Fruit fly (Drosophila melanogaster) whole organism, embryonic: ENCODE results near the gene CG12123.

Experiments used
- B-H1 ChIP-seq: fragments of 200-800 bp; sonication (Bioruptor generic); IDR thresholded peaks from 3 replicates; pipeline ENCODE4 v1.3.6; 2022; ENCODE audit warnings: missing biosample characterization, missing genetic modification characterization
- CG10147 ChIP-seq: fragments of 200-800 bp; sonication (Bioruptor generic); optimal IDR thresholded peaks from 2 replicates; lab custom pipeline; 2019; ENCODE audit warnings: missing biosample characterization, mild to moderate bottlenecking, missing genetic modification characterization, moderate library complexity
- CG11696 ChIP-seq: fragments of 200-800 bp; sonication (Bioruptor generic); IDR thresholded peaks from 2 replicates; pipeline ENCODE4 v1.3.6; 2022; ENCODE audit warnings: missing biosample characterization, missing genetic modification characterization
- CG13296 ChIP-seq: fragments of 200-800 bp; sonication (Bioruptor generic); optimal IDR thresholded peaks from 3 replicates; lab custom pipeline; 2018; ENCODE audit warnings: missing biosample characterization, mild to moderate bottlenecking, missing genetic modification characterization
- CG14710 ChIP-seq: fragments of 200-800 bp; sonication (Bioruptor generic); optimal IDR thresholded peaks from 3 replicates; lab custom pipeline; 2019; ENCODE audit warnings: missing biosample characterization, mild to moderate bottlenecking, missing genetic modification characterization, moderate library complexity
- CG15011 ChIP-seq: fragments of 200-800 bp; sonication (Bioruptor generic); optimal IDR thresholded peaks from 3 replicates; lab custom pipeline; 2018; ENCODE audit warnings: missing biosample characterization, mild to moderate bottlenecking, missing genetic modification characterization
- CG15514 ChIP-seq: fragments of 200-800 bp; sonication (Bioruptor generic); optimal IDR thresholded peaks from 3 replicates; lab custom pipeline; 2017; ENCODE audit warnings: missing biosample characterization, missing genetic modification characterization, mild to moderate bottlenecking, moderate library complexity, missing genetic modification reagents
- CG16815 ChIP-seq: fragments of 200-800 bp; sonication (Bioruptor generic); optimal IDR thresholded peaks from 3 replicates; lab custom pipeline; 2017; ENCODE audit warnings: missing biosample characterization, mild to moderate bottlenecking, missing genetic modification characterization
- CG17802 ChIP-seq: fragments of 200-800 bp; sonication (Bioruptor generic); optimal IDR thresholded peaks from 2 replicates; lab custom pipeline; 2018; ENCODE audit warnings: missing biosample characterization, mild to moderate bottlenecking, missing genetic modification characterization, moderate library complexity
- CG18619 ChIP-seq: fragments of 200-800 bp; sonication (Bioruptor generic); optimal IDR thresholded peaks from 3 replicates; lab custom pipeline; 2017; ENCODE audit warnings: missing biosample characterization, mild to moderate bottlenecking, missing genetic modification characterization
- CG31388 ChIP-seq: fragments of 200-800 bp; sonication (Bioruptor generic); optimal IDR thresholded peaks from 2 replicates; lab custom pipeline; 2016; ENCODE audit warnings: missing biosample characterization, missing genetic modification characterization
- CG3163 ChIP-seq: fragments of 200-800 bp; sonication (Bioruptor generic); optimal IDR thresholded peaks from 3 replicates; lab custom pipeline; 2016; ENCODE audit warnings: missing biosample characterization, missing genetic modification characterization
- CG34376 ChIP-seq: fragments of 200-800 bp; sonication (Bioruptor generic); optimal IDR thresholded peaks from 2 replicates; lab custom pipeline; 2018; ENCODE audit warnings: missing biosample characterization, mild to moderate bottlenecking, missing genetic modification characterization
- CG3838 ChIP-seq: fragments of 200-800 bp; sonication (Bioruptor generic); optimal IDR thresholded peaks from 3 replicates; lab custom pipeline; 2016; ENCODE audit warnings: missing biosample characterization, missing genetic modification characterization
- CG4820 ChIP-seq: fragments of 200-800 bp; sonication (Bioruptor generic); optimal IDR thresholded peaks from 3 replicates; lab custom pipeline; 2016; ENCODE audit warnings: missing biosample characterization, missing genetic modification characterization
- CG7839 ChIP-seq: fragments of 200-800 bp; sonication (Bioruptor generic); optimal IDR thresholded peaks from 3 replicates; lab custom pipeline; 2018; ENCODE audit warnings: missing biosample characterization, mild to moderate bottlenecking, missing genetic modification characterization, moderate library complexity
- CG8388 ChIP-seq: fragments of 200-800 bp; sonication (Bioruptor generic); optimal IDR thresholded peaks from 2 replicates; lab custom pipeline; 2019; ENCODE audit warnings: missing biosample characterization, mild to moderate bottlenecking, missing genetic modification characterization, moderate library complexity
- CTCF ChIP-seq: fragments of 200-800 bp; sonication (Bioruptor generic); optimal IDR thresholded peaks from 2 replicates; lab custom pipeline; 2017; ENCODE audit warnings: missing biosample characterization, mild to moderate bottlenecking, missing genetic modification characterization, moderate library complexity
- Chrac-16 ChIP-seq: fragments of 200-800 bp; sonication (Bioruptor generic); optimal IDR thresholded peaks from 3 replicates; lab custom pipeline; 2016; ENCODE audit warnings: missing biosample characterization, missing genetic modification characterization
- GATAe ChIP-seq: fragments of 200-800 bp; sonication (Bioruptor generic); conservative IDR thresholded peaks from 2 replicates; pipeline ENCODE4 v1.3.6; 2022; ENCODE audit warnings: missing biosample characterization, missing genetic modification characterization
- HHEX ChIP-seq: fragments of 200-800 bp; sonication (Bioruptor generic); optimal IDR thresholded peaks from 3 replicates; lab custom pipeline; 2017; ENCODE audit warnings: missing biosample characterization, mild to moderate bottlenecking, missing genetic modification characterization, missing genetic modification reagents
- HLH54F ChIP-seq: fragments of 200-800 bp; sonication (Bioruptor generic); optimal IDR thresholded peaks from 3 replicates; lab custom pipeline; 2016; ENCODE audit warnings: missing biosample characterization, missing genetic modification characterization
- Hand ChIP-seq: fragments of 200-800 bp; sonication (Bioruptor generic); optimal IDR thresholded peaks from 2 replicates; lab custom pipeline; 2017; ENCODE audit warnings: mild to moderate bottlenecking, missing biosample characterization, missing genetic modification reagents, missing genetic modification characterization
- Hmx ChIP-seq: fragments of 200-800 bp; sonication (Bioruptor generic); optimal IDR thresholded peaks from 2 replicates; lab custom pipeline; 2016; ENCODE audit warnings: missing biosample characterization, missing genetic modification characterization
- Mes4 ChIP-seq: fragments of 200-800 bp; sonication (Bioruptor generic); optimal IDR thresholded peaks from 2 replicates; lab custom pipeline; 2016; ENCODE audit warnings: missing biosample characterization, missing genetic modification characterization
- Oli ChIP-seq: fragments of 200-800 bp; sonication (Bioruptor generic); optimal IDR thresholded peaks from 2 replicates; lab custom pipeline; 2018; ENCODE audit warnings: missing biosample characterization, mild to moderate bottlenecking, missing genetic modification characterization, moderate library complexity
- Six4 ChIP-seq: fragments of 200-800 bp; sonication (Bioruptor generic); optimal IDR thresholded peaks from 2 replicates; lab custom pipeline; 2016; ENCODE audit warnings: missing biosample characterization, missing genetic modification characterization
- Sry-β ChIP-seq: fragments of 200-800 bp; sonication (Bioruptor generic); optimal IDR thresholded peaks from 2 replicates; lab custom pipeline; 2018; ENCODE audit warnings: missing biosample characterization, mild to moderate bottlenecking, missing genetic modification characterization, moderate library complexity
- TFAM ChIP-seq: fragments of 200-800 bp; sonication (Bioruptor generic); optimal IDR thresholded peaks from 2 replicates; lab custom pipeline; 2017; ENCODE audit warnings: missing biosample characterization, missing genetic modification characterization, inconsistent platforms
- Trl ChIP-seq, 3 experiments: fragments of >200 bp in 2 of 3; fragments of 200-800 bp in 1 of 3; sonication (Bioruptor generic) in 1 of 3; optimal IDR thresholded peaks; 2 replicates in 1 of 3; 3 replicates in 2 of 3; lab custom pipeline; 2016 to 2017; ENCODE audit warnings: missing biosample characterization in 1 of 3, missing genetic modification characterization in 1 of 3
- Vsx1 ChIP-seq: fragments of 200-800 bp; sonication (Bioruptor generic); optimal IDR thresholded peaks from 2 replicates; lab custom pipeline; 2017; ENCODE audit warnings: missing biosample characterization, mild to moderate bottlenecking, missing genetic modification characterization, missing genetic modification reagents
- ato ChIP-seq: fragments of 200-800 bp; sonication (Bioruptor generic); IDR thresholded peaks from 2 replicates; pipeline ENCODE4 v1.3.6; 2022; ENCODE audit warnings: missing biosample characterization, missing genetic modification characterization; ENCODE audit not compliant: partially characterized antibody
- bigmax ChIP-seq: fragments of 200-800 bp; sonication (Bioruptor generic); optimal IDR thresholded peaks from 2 replicates; lab custom pipeline; 2018; ENCODE audit warnings: missing biosample characterization, mild to moderate bottlenecking, missing genetic modification characterization
- br ChIP-seq: fragments of >200 bp; optimal IDR thresholded peaks from 2 replicates; lab custom pipeline; 2017
- fu2 ChIP-seq: fragments of 200-800 bp; sonication (Bioruptor generic); optimal IDR thresholded peaks from 2 replicates; lab custom pipeline; 2016; ENCODE audit warnings: missing biosample characterization, missing genetic modification characterization
- gcm ChIP-seq: fragments of 200-800 bp; sonication (Bioruptor generic); optimal IDR thresholded peaks from 2 replicates; lab custom pipeline; 2019; ENCODE audit warnings: missing biosample characterization, mild to moderate bottlenecking, missing genetic modification characterization, moderate library complexity
- gro ChIP-seq: fragments of 200-800 bp; sonication (Bioruptor generic); optimal IDR thresholded peaks from 2 replicates; lab custom pipeline; 2016; ENCODE audit warnings: missing biosample characterization, missing genetic modification characterization
- hkb ChIP-seq, 2 experiments: fragments of 200-800 bp in 1 of 2; fragments of >200 bp in 1 of 2; sonication (Bioruptor generic) in 1 of 2; IDR thresholded peaks in 1 of 2; optimal IDR thresholded peaks in 1 of 2; 2 replicates each; pipeline versions ENCODE4 v1.3.6 to Lab custom; 2017 to 2022; ENCODE audit warnings: missing biosample characterization in 1 of 2, missing genetic modification characterization in 1 of 2
- hth ChIP-seq: fragments of >200 bp; optimal IDR thresholded peaks from 2 replicates; lab custom pipeline; 2017; ENCODE audit warnings: inconsistent platforms
- inv ChIP-seq: fragments of 200-800 bp; sonication (Bioruptor generic); IDR thresholded peaks from 2 replicates; pipeline ENCODE4 v1.3.6; 2022; ENCODE audit warnings: missing biosample characterization, missing genetic modification characterization; ENCODE audit not compliant: partially characterized antibody
- kay ChIP-seq: fragments of 200-800 bp; sonication (Bioruptor generic); optimal IDR thresholded peaks from 2 replicates; lab custom pipeline; 2016; ENCODE audit warnings: missing biosample characterization, missing genetic modification characterization
- ken ChIP-seq: fragments of 200-800 bp; sonication (Bioruptor generic); IDR thresholded peaks from 3 replicates; pipeline ENCODE4 v1.3.6; 2022; ENCODE audit warnings: missing biosample characterization, missing genetic modification characterization
- lilli ChIP-seq: fragments of 200-800 bp; sonication (Bioruptor generic); optimal IDR thresholded peaks from 3 replicates; lab custom pipeline; 2016; ENCODE audit warnings: missing biosample characterization, missing genetic modification characterization
- lov ChIP-seq, 2 experiments: fragments of 200-800 bp in 1 of 2; fragments of >200 bp in 1 of 2; sonication (Bioruptor generic) in 1 of 2; IDR thresholded peaks in 1 of 2; optimal IDR thresholded peaks in 1 of 2; 2 replicates in 1 of 2; 3 replicates in 1 of 2; pipeline versions ENCODE4 v1.3.6 to Lab custom; 2017 to 2022; ENCODE audit warnings: missing biosample characterization in 1 of 2, missing genetic modification characterization in 1 of 2
- nerfin-2 ChIP-seq: fragments of 200-800 bp; sonication (Bioruptor generic); IDR thresholded peaks from 2 replicates; pipeline ENCODE4 v1.3.6; 2022; ENCODE audit warnings: missing biosample characterization, missing genetic modification characterization; ENCODE audit not compliant: partially characterized antibody
- oc ChIP-seq: fragments of 200-800 bp; sonication (Bioruptor generic); optimal IDR thresholded peaks from 2 replicates; lab custom pipeline; 2018; ENCODE audit warnings: missing biosample characterization, mild to moderate bottlenecking, missing genetic modification characterization, moderate library complexity
- pfk ChIP-seq: fragments of 200-800 bp; sonication (Bioruptor generic); optimal IDR thresholded peaks from 2 replicates; lab custom pipeline; 2018; ENCODE audit warnings: missing biosample characterization, mild to moderate bottlenecking, missing genetic modification characterization, moderate library complexity
- slp2 ChIP-seq: fragments of 200-800 bp; sonication (Bioruptor generic); optimal IDR thresholded peaks from 2 replicates; lab custom pipeline; 2016; ENCODE audit warnings: missing biosample characterization, missing genetic modification characterization
- tx ChIP-seq: fragments of 200-800 bp; sonication (Bioruptor generic); optimal IDR thresholded peaks from 2 replicates; lab custom pipeline; 2016; ENCODE audit warnings: missing biosample characterization, missing genetic modification characterization
- unpg ChIP-seq: fragments of 200-800 bp; sonication (Bioruptor generic); optimal IDR thresholded peaks from 3 replicates; lab custom pipeline; 2018; ENCODE audit warnings: missing biosample characterization, mild to moderate bottlenecking, missing genetic modification characterization, moderate library complexity

CG12123 gene

DNA sequence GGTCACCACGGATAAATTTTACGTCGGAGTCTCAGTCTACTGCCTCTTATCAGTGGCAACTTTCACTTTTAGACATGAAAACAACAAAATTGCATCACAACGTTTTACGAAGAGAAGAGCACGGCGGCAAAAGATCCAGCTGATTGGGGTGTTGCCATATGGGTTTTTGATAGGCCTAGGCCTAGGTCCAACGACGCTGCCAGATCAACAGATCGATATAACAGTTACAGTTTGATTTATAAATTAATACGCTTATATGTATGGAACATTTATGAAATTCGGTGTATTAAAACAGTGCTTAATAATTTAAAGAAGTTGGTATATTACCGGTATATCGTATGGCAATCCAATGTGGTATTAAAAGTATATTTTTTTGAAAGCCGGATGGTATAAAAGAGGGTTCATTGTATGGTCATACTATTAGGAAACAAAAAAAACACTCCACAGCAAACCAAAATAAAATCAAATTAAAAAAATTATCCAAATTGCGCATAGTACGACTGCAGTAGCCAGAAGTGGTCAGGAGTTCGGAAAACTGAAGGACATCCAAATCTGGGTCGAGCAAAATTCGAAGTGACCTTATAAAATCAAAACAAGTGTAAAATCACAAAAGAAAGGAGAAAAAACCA is 5.4 kb downstream of the CG12123 start, which contains the start of gene CG1440 (continued):
- no peak for TF ChIP-seq Vsx1 (GFP tag; lab: Kevin White, UChicago)
- peak; percentile 78 for TF ChIP-seq CG14710
- TF ChIP-seq gcm (GFP tag; lab: Kevin White, UChicago), result no peak
- TF ChIP-seq fu2 (GFP tag; lab: Kevin White, UChicago), result peak; percentile 11
- no peak for TF ChIP-seq unpg (GFP tag; lab: Kevin White, UChicago)
- TF ChIP-seq CG3838 (GFP tag; lab: Kevin White, UChicago), result no peak
- no peak for TF ChIP-seq CG16815
- no peak for TF ChIP-seq Trl (optimal IDR thresholded peaks at IDR 0.05; lab: Kevin White, UChicago)
- peak; percentile 10 for TF ChIP-seq Trl (GFP tag; optimal IDR thresholded peaks at IDR 0.05; lab: Kevin White, UChicago)
- TF ChIP-seq CG34376, result no peak
- TF ChIP-seq CG3163 (GFP tag; lab: Kevin White, UChicago), result no peak
- TF ChIP-seq CG18619, result no peak
- TF ChIP-seq hkb (optimal IDR thresholded peaks at IDR 0.05; lab: Kevin White, UChicago), result no peak
- TF ChIP-seq hkb (GFP tag; IDR thresholded peaks at IDR 0.05; lab: Robert Waterston, UW), result peak; percentile 47; the same call in 1 of the 2 replicates
- TF ChIP-seq bigmax, result no peak
- no peak for TF ChIP-seq pfk (GFP tag; lab: Kevin White, UChicago)
- TF ChIP-seq CG15011 (GFP tag; lab: Kevin White, UChicago), result no peak
- TF ChIP-seq TFAM (GFP tag; lab: Kevin White, UChicago), result no peak
- no peak for TF ChIP-seq Hand (GFP tag; lab: Kevin White, UChicago)
- peak; percentile 28 for TF ChIP-seq lilli
- TF ChIP-seq B-H1 (GFP tag; lab: Robert Waterston, UW), result no peak
- no peak for TF ChIP-seq Six4 (GFP tag; lab: Kevin White, UChicago)
- no peak for TF ChIP-seq CG17802 (tag; lab: Kevin White, UChicago)
- no peak for TF ChIP-seq CG31388 (GFP tag; lab: Kevin White, UChicago)
- peak; percentile 21 for TF ChIP-seq Mes4 (GFP tag; lab: Kevin White, UChicago)
- TF ChIP-seq slp2, result no peak
- no peak for TF ChIP-seq Sry-β (GFP tag; lab: Kevin White, UChicago)
- no peak for TF ChIP-seq ato (GFP tag; lab: Robert Waterston, UW)
- TF ChIP-seq lov (optimal IDR thresholded peaks at IDR 0.05; lab: Kevin White, UChicago), result no peak
- no peak for TF ChIP-seq lov (GFP tag; IDR thresholded peaks at IDR 0.05; lab: Robert Waterston, UW)
- no peak for TF ChIP-seq gro (GFP tag; lab: Kevin White, UChicago)
- TF ChIP-seq GATAe (GFP tag; lab: Robert Waterston, UW), result no peak
- TF ChIP-seq Oli (tag; lab: Kevin White, UChicago), result no peak
- no peak for TF ChIP-seq inv (GFP tag; lab: Robert Waterston, UW)
- TF ChIP-seq tx (GFP tag; lab: Kevin White, UChicago), result no peak
- no peak for TF ChIP-seq Hmx
- TF ChIP-seq nerfin-2 (GFP tag; lab: Robert Waterston, UW), result no peak
- TF ChIP-seq HLH54F (GFP tag; lab: Kevin White, UChicago), result peak; percentile 40
- TF ChIP-seq CTCF (GFP tag; lab: Kevin White, UChicago), result no peak
- peak; percentile 76 for TF ChIP-seq CG15514 (GFP tag; lab: Kevin White, UChicago)
- no peak for TF ChIP-seq oc (tag; lab: Kevin White, UChicago)
- no peak for TF ChIP-seq Chrac-16
- no peak for TF ChIP-seq CG11696
- no peak for TF ChIP-seq CG7839 (tag; lab: Kevin White, UChicago)
- TF ChIP-seq CG4820 (GFP tag; lab: Kevin White, UChicago), result no peak
- no peak for TF ChIP-seq CG8388 (GFP tag; lab: Kevin White, UChicago)
- TF ChIP-seq CG10147, result peak; percentile 40
- TF ChIP-seq ken (GFP tag; lab: Robert Waterston, UW), result no peak
- no peak for TF ChIP-seq kay (GFP tag; lab: Kevin White, UChicago)
- TF ChIP-seq HHEX (GFP tag; lab: Kevin White, UChicago), result no peak
- TF ChIP-seq br (lab: Kevin White, UChicago), result no peak
- no peak for TF ChIP-seq CG13296 (GFP tag; lab: Kevin White, UChicago)
- TF ChIP-seq hth (lab: Kevin White, UChicago), result no peak
